Worm (Caenorhabditis elegans): ENCODE data around the gene F21A3.2.
A peak's percentile ranks its signal among the peaks of the same experiment; 100 is the strongest.

F21A3.2 gene

ce11 chrV:15516476-15516875, 17.3 kb downstream of the F21A3.2 start:
- TF ChIP-seq W03F9.2 (tag; optimal IDR thresholded peaks at IDR 0.05) (no peak), dao-5 (tag; optimal IDR thresholded peaks at IDR 0.05) (no peak), him-1 (tag; optimal IDR thresholded peaks at IDR 0.05) (no peak)

DNA sequence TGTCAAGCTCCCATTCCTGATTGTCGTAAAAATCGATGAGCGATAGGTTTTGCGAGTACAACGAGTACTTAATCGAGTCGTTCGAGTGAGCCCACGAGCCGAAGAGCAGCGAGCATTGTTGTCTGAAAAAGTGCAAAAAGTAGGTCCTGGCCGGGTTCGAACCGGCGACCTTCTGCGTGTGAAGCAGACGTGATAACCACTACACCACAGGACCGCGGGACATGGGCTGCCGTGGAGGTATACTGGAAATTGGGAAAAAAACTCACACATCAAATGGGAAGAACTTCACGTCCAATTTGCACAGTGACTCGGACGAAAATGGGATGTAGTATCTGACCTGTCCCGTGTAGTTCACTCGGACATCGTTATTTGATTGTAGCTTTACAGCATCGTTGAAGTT, 18.4 kb downstream of the F21A3.2 start:
- no peak for TF ChIP-seq W03F9.2 (tag; optimal IDR thresholded peaks at IDR 0.05)
- TF ChIP-seq him-1 (tag; optimal IDR thresholded peaks at IDR 0.05), result no peak
- no peak for TF ChIP-seq dao-5 (tag; optimal IDR thresholded peaks at IDR 0.05)

DNA sequence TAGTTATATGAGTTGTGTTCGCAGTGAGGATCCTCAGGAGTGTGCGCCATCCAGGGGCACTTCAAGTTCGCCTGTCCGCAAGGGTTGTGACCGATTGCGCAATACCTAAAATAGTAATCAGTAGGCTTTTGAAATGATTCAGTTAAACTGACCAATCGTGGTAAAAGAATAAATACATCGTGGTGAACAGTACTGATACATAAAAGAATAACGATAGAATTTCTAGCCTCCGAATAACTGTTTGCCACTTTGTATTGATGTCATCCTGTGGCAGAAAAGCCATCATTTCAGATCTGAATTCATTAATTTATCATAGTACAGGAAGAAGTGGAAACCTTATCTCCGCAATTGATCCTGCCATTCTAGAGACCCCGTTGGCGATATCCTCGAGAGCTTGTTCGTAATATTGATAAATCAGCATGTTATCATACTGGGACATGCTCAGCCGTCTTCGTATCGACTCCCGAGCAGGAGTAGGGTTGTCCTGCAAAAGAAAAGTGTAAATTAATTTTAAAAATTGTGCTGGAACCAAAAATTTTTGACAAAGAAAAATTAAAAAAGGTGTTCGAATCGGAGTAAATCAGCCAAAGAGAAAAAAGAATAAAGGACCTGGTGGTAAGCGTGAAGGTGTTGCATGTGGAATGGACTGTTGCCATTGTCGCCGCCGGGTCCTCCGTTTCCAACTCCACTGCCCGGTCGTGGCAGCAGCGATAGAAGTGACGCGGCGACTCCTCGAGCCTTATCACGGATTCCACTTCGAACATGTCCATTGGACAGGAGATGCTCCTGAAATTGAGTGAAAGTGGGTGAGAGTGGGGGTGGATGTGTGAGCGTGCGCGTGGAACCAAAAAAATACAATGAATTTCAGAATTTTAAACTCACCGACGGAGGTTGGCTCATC, 20.7 kb downstream of the F21A3.2 start:
- TF ChIP-seq dao-5 (tag; optimal IDR thresholded peaks at IDR 0.05) (no peak), him-1 (tag; optimal IDR thresholded peaks at IDR 0.05) (no peak)

- TF ChIP-seq him-1 (tag; optimal IDR thresholded peaks at IDR 0.05) (peak; percentile 55), W03F9.2 (tag; optimal IDR thresholded peaks at IDR 0.05) (no peak), dao-5 (tag; optimal IDR thresholded peaks at IDR 0.05) (no peak)
Measured at ce11 chrV:15511613-15512216, 22.0 kb downstream of the F21A3.2 start, which contains the start of gene rpl-38. TSS of gene rpl-38 (plus strand) at chrV:15512166.

ce11 chrV:15505068-15505467, 28.7 kb downstream of the F21A3.2 start:
- peak; percentile 5 for TF ChIP-seq dao-5 (tag; optimal IDR thresholded peaks at IDR 0.05)
- TF ChIP-seq him-1 (tag; optimal IDR thresholded peaks at IDR 0.05), result no peak
- TF ChIP-seq W03F9.2 (tag; optimal IDR thresholded peaks at IDR 0.05), result no peak

DNA sequence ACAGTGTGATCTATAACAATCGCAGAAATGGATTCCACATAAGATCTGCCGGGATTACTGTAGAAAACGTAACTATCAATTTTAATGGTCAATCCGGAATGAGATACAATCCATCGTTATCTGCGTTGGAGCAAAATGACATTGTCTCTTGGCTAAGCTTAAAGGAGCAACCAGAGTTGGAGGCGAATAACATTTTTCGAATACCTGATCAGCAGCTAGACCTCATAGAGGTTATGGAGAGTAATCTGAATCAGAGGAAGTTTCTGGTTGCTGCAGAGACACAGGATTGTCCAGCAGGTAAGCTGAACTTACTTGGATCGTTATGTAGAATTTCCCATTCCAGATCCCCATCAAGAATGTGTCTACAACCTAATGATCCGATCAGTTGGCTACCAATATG, 30.2 kb downstream of the F21A3.2 start:
- TF ChIP-seq W03F9.2 (tag; optimal IDR thresholded peaks at IDR 0.05) (no peak), dao-5 (tag; optimal IDR thresholded peaks at IDR 0.05) (no peak)

DNA sequence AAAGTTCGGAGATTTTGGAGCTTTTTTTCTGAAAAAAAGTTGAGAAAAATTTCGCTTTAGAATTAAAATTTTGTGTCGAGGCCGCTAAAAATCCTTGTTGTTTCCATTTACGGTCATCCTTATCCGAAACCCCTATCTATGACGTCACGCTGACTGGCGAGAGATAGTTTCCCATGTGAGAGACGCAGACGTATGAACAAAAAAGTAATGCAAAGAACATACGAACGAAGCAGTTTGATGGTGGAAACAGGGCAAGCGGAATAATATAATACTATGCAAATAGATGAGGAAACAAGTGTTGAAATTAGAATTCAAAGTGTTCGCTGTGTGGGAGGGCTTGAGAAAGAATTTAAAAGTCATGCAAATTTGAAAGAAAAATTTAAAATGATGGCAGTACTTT, 34.7 kb downstream of the F21A3.2 start:
- TF ChIP-seq W03F9.2 (tag; optimal IDR thresholded peaks at IDR 0.05), result no peak
- no peak for TF ChIP-seq dao-5 (tag; optimal IDR thresholded peaks at IDR 0.05)
- TF ChIP-seq him-1 (tag; optimal IDR thresholded peaks at IDR 0.05), result no peak

DNA sequence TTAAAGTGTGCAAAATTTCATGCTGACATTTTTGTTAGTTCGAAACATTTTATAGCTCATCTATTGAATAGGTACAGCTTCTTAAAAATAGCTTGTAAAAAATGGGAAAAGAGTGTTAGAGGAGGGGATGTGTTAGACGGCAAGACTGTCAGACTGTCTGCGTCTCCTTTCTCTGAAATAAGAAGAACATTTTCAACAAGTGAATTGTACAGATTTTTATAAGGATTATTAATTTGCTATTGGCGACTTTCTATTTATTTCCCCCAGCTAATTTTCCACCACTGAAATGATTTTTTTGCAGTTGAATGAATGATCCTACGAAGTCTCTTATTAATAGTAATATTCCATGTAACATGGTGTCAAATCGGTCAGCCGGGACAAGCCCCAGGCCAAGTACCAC, 35.3 kb downstream of the F21A3.2 start, which contains the start of gene C06B8.7:
Gene C06B8.7, plus strand, starts transcription at position 301 of the 400 bp plus-strand sequence.
- TF ChIP-seq W03F9.2 (tag; optimal IDR thresholded peaks at IDR 0.05) (no peak), dao-5 (tag; optimal IDR thresholded peaks at IDR 0.05) (no peak), him-1 (tag; optimal IDR thresholded peaks at IDR 0.05) (no peak)

ce11 chrV:15497731-15498130, 36.0 kb downstream of the F21A3.2 start:
- TF ChIP-seq him-1 (tag; optimal IDR thresholded peaks at IDR 0.05) (no peak), dao-5 (tag; optimal IDR thresholded peaks at IDR 0.05) (no peak), W03F9.2 (tag; optimal IDR thresholded peaks at IDR 0.05) (no peak)

DNA sequence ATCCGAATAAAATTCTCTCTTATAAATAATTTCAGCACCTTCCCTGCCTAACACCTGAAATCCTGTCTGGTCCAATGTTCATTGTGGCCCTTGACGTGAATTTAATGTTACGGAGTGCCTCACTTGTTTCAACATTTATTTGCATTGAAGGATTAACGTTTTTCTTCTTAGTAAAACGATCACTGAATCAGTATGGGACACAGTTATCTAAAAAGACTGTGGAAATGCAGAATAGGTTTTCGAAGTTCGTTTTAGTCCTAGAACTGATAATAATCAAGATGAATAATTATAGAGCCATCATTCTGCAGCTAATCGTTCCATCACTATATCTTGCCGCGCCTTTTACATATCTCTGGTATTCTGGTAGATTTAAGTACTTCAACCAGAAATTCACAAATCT, 38.6 kb downstream of the F21A3.2 start, which contains the start of gene srh-219:
Gene srh-219, plus strand, starts transcription at position 301 of the 400 bp plus-strand sequence.
- TF ChIP-seq dao-5 (tag; optimal IDR thresholded peaks at IDR 0.05) (no peak), W03F9.2 (tag; optimal IDR thresholded peaks at IDR 0.05) (no peak), him-1 (tag; optimal IDR thresholded peaks at IDR 0.05) (no peak)

DNA sequence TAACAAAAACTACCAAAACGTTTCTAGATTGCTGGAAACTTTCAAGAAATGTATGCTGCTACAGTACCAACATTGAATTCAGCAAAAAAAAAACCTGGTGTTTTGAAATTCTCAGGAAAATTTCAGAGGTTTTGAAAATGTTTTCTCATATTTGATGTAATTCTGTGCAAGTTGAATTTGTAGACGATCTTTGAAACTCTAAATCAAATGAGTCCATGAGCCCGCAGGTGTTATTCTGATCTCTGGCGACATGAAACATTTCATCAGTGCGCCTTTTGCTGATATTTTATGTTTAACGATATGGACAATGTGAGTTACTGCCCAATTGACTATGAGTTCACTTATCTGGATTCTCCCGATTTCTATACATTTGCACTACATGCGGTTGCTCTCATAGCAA, 40.1 kb downstream of the F21A3.2 start, which contains the start of gene srh-218:
Gene srh-218, plus strand, starts transcription at position 301 of the 400 bp plus-strand sequence.
- TF ChIP-seq him-1 (tag; optimal IDR thresholded peaks at IDR 0.05), result no peak
- TF ChIP-seq W03F9.2 (tag; optimal IDR thresholded peaks at IDR 0.05), result no peak
- no peak for TF ChIP-seq dao-5 (tag; optimal IDR thresholded peaks at IDR 0.05)

DNA sequence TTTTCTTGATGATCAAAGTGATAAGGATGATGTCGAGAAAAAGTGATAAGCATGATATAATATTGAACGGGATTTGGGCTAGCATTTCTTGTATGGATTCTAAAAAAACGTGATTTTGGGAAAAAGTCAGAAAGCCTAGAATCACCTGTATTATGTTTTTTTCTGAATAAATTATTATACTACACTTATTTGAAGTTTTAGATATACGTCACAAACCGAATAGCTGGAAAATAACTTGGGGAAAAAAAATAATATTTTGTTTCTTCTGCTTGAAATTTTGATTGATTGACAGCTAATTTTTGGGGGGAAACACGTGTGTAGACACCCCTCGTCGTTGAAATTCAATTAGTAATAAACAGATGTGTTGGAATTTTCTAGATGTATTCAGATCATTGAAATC, 41.2 kb downstream of the F21A3.2 start, which contains the start of gene str-264:
Gene str-264, minus strand, starts transcription at position 101 of the 400 bp plus-strand sequence.
- no peak for TF ChIP-seq him-1 (tag; optimal IDR thresholded peaks at IDR 0.05)

- TF ChIP-seq dao-5 (tag; optimal IDR thresholded peaks at IDR 0.05) (no peak), him-1 (tag; optimal IDR thresholded peaks at IDR 0.05) (no peak), W03F9.2 (tag; optimal IDR thresholded peaks at IDR 0.05) (no peak)
Measured at ce11 chrV:15487764-15488163, 46.0 kb downstream of the F21A3.2 start, which contains the start of gene srw-21. TSS of gene srw-21 (plus strand) at chrV:15488064.

ce11 chrV:15484537-15484936, 49.2 kb downstream of the F21A3.2 start, which contains the start of gene C06B8.3:
TSS of gene C06B8.3 (minus strand) at chrV:15484637.
- TF ChIP-seq him-1 (tag; optimal IDR thresholded peaks at IDR 0.05), result no peak
